Fruit fly (Drosophila melanogaster): ENCODE data around the gene Ccp84Ae.
A peak's percentile ranks its signal among the peaks of the same experiment; 100 is the strongest.

Gene Ccp84Ae

DNA sequence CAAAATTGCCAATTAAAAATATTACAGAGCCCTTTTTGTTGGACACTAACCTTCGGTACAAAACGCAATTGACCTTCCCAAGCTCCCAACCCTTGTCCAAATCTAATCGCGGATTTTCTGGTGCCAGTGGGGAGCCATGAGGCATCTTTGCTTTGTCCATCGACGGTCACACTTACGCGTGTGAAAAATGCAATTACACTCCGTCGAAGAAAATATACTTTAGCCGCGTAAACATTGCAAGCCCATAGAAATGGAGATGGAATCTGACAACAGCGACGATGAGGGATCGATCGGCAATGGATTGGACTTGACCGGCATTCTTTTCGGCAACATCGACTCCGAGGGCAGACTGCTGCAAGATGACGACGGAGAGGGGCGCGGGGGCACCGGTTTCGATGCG, 44.8 kb downstream of the Ccp84Ae start, which contains the start of gene Taf1 (continued):
- no peak for TF ChIP-seq pb (GFP tag; optimal IDR thresholded peaks at IDR 0.05)
- no peak for TF ChIP-seq CG12104 (GFP tag; optimal IDR thresholded peaks at IDR 0.05)
- no peak for TF ChIP-seq CG4820 (GFP tag; optimal IDR thresholded peaks at IDR 0.05)
- peak; percentile 56 for TF ChIP-seq row (GFP tag; IDR thresholded peaks at IDR 0.05)
- no peak for TF ChIP-seq dmrt11E (tag; optimal IDR thresholded peaks at IDR 0.05)
- TF ChIP-seq mirr (GFP tag; optimal IDR thresholded peaks at IDR 0.05) = no peak
- no peak for TF ChIP-seq z (GFP tag; IDR thresholded peaks at IDR 0.05)
- no peak for TF ChIP-seq Hr39 (optimal IDR thresholded peaks at IDR 0.05)
- TF ChIP-seq CG3847 (GFP tag; IDR thresholded peaks at IDR 0.05) = peak; percentile 56
- no peak for TF ChIP-seq CG30403 (GFP tag; optimal IDR thresholded peaks at IDR 0.05)
- TF ChIP-seq kah (GFP tag; optimal IDR thresholded peaks at IDR 0.05) = no peak
- no peak for TF ChIP-seq Bteb2 (GFP tag; optimal IDR thresholded peaks at IDR 0.05)
- no peak for TF ChIP-seq hbn (GFP tag; IDR thresholded peaks at IDR 0.05; ENCODE audit: partially characterized antibody)
- no peak for TF ChIP-seq D (optimal IDR thresholded peaks at IDR 0.05)
- TF ChIP-seq D (GFP tag; optimal IDR thresholded peaks at IDR 0.05) = no peak
- TF ChIP-seq CG18011 (GFP tag; optimal IDR thresholded peaks at IDR 0.05) = no peak
- no peak for TF ChIP-seq oc (tag; optimal IDR thresholded peaks at IDR 0.05)
- TF ChIP-seq chn (GFP tag; optimal IDR thresholded peaks at IDR 0.05) = no peak
- TF ChIP-seq HLHmδ (GFP tag; optimal IDR thresholded peaks at IDR 0.05) = no peak

DNA sequence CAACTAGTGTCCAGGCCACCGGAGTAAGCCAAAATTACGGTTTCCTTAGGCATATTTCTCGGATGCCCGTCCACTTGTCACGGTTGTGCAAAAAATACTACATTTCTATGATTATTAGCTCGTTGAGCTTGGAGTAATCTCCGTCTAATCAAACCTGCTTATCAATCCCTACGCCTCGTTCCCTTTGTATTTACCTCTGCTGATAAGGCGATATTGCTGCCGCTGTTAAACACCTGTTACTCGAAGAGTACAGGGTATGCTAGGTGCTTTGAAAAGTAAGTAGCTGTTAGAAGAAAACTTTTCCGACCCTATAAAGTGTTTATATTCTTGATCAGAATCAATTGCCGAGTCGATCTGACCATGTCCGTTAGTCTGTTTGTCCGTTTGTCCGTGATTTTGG, 47.2 kb downstream of the Ccp84Ae start, which contains the start of gene Ass:
Gene Ass, minus strand, starts transcription at position 101 of the 400 bp plus-strand sequence.
- TF ChIP-seq hb (GFP tag; IDR thresholded peaks at IDR 0.05; ENCODE audit: partially characterized antibody) (no peak), ase (GFP tag; IDR thresholded peaks at IDR 0.05) (no peak), Ets65A (GFP tag) (peak; percentile 11), grn (GFP tag; optimal IDR thresholded peaks at IDR 0.05) (peak; percentile 23), D19B (GFP tag; optimal IDR thresholded peaks at IDR 0.05) (peak; percentile 85), esg (GFP tag; conservative IDR thresholded peaks at IDR 0.05) (no peak), exex (tag; optimal IDR thresholded peaks at IDR 0.05) (peak; percentile 13), CG2116 (GFP tag; optimal IDR thresholded peaks at IDR 0.05) (no peak), GATAe (GFP tag; conservative IDR thresholded peaks at IDR 0.05) (peak; percentile 49)

DNA sequence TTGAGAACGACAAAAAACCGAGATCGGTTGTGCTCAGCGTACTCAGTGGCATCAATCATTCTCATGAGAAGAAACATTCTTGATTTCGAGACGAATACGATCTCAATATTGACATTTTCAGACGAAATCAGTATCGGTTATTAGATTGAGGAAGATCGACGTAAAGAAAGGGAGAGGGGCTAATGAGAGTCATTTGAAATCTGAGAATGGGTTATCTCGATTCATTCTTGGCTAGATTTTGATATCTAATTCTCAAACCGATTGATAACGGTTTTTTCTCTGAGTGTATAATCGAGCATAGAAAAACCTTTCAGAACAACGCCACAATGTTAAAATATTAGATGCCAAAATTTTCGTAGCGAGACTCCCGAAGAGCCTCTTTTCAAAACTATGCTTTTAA, 50.6 kb downstream of the Ccp84Ae start, which contains the start of gene CG31286:
Gene CG31286, plus strand, starts transcription at position 301 of the 400 bp plus-strand sequence.
- TF ChIP-seq CG34224 (GFP tag; IDR thresholded peaks at IDR 0.05; ENCODE audit: partially characterized antibody) (no peak), pnt (GFP tag; optimal IDR thresholded peaks at IDR 0.05) (no peak), CG8388 (GFP tag; optimal IDR thresholded peaks at IDR 0.05) (no peak), chinmo (GFP tag; IDR thresholded peaks at IDR 0.05; ENCODE audit: partially characterized antibody) (no peak), Myb (GFP tag; optimal IDR thresholded peaks at IDR 0.05) (no peak), ftz-f1 (GFP tag; optimal IDR thresholded peaks at IDR 0.05) (no peak), CG32767 (GFP tag; IDR thresholded peaks at IDR 0.05) (no peak), CG2889 (GFP tag; IDR thresholded peaks at IDR 0.05) (no peak), Mrtf (GFP tag; IDR thresholded peaks at IDR 0.05) (no peak), Neu2 (GFP tag; optimal IDR thresholded peaks at IDR 0.05; ENCODE audit: borderline replicate concordance) (no peak), CG10147 (GFP tag; optimal IDR thresholded peaks at IDR 0.05) (no peak), CG6272 (GFP tag; IDR thresholded peaks at IDR 0.05) (no peak), z (GFP tag; IDR thresholded peaks at IDR 0.05) (no peak), NfI (GFP tag; optimal IDR thresholded peaks at IDR 0.05) (no peak), CG30020 (tag; optimal IDR thresholded peaks at IDR 0.05) (no peak), CG1832 (GFP tag; optimal IDR thresholded peaks at IDR 0.05) (no peak), Dll (GFP tag; IDR thresholded peaks at IDR 0.05; ENCODE audit: partially characterized antibody) (no peak), croc (GFP tag; conservative IDR thresholded peaks at IDR 0.05) (no peak), CG4360 (GFP tag; IDR thresholded peaks at IDR 0.05) (no peak)
